Fruit fly (Drosophila melanogaster) whole organism, embryonic: ENCODE measurements around the gene CG34281.
A peak's percentile ranks its signal among the peaks of the same experiment; 100 is the strongest.

Source experiments
- C15 ChIP-seq: fragments of 200-800 bp; sonication (Bioruptor generic); IDR thresholded peaks from 3 replicates; pipeline ENCODE4 v1.3.6; 2022; ENCODE audit warnings: missing biosample characterization, missing genetic modification characterization
- CG10543 ChIP-seq: fragments of 200-800 bp; sonication (Bioruptor generic); optimal IDR thresholded peaks from 3 replicates; lab custom pipeline; 2017; ENCODE audit warnings: missing biosample characterization, mild to moderate bottlenecking, missing genetic modification characterization, moderate library complexity
- CG11456 ChIP-seq: fragments of 200-800 bp; sonication (Bioruptor generic); IDR thresholded peaks from 3 replicates; pipeline ENCODE4 v1.3.6; 2022; ENCODE audit warnings: missing biosample characterization, missing genetic modification characterization
- CG12299 ChIP-seq: fragments of 200-800 bp; sonication (Bioruptor generic); optimal IDR thresholded peaks from 2 replicates; lab custom pipeline; 2018; ENCODE audit warnings: missing biosample characterization, mild to moderate bottlenecking, missing genetic modification characterization
- CG12744 ChIP-seq: fragments of 200-800 bp; sonication (Bioruptor generic); optimal IDR thresholded peaks from 2 replicates; lab custom pipeline; 2016; ENCODE audit warnings: missing biosample characterization, missing genetic modification characterization
- CG13296 ChIP-seq: fragments of 200-800 bp; sonication (Bioruptor generic); optimal IDR thresholded peaks from 3 replicates; lab custom pipeline; 2018; ENCODE audit warnings: missing biosample characterization, mild to moderate bottlenecking, missing genetic modification characterization
- CG13424 ChIP-seq: fragments of 200-800 bp; sonication (Bioruptor generic); optimal IDR thresholded peaks from 2 replicates; lab custom pipeline; 2019; ENCODE audit warnings: missing biosample characterization, mild to moderate bottlenecking, missing genetic modification characterization, moderate library complexity
- CG16813 ChIP-seq: fragments of 200-800 bp; sonication (Bioruptor generic); IDR thresholded peaks from 3 replicates; pipeline ENCODE4 v1.3.6; 2022; ENCODE audit warnings: missing biosample characterization, missing genetic modification characterization; ENCODE audit not compliant: partially characterized antibody
- CG17328 ChIP-seq: fragments of 200-800 bp; sonication (Bioruptor generic); IDR thresholded peaks from 2 replicates; pipeline ENCODE4 v1.3.6; 2022; ENCODE audit warnings: missing biosample characterization, missing genetic modification characterization
- CG34376 ChIP-seq: fragments of 200-800 bp; sonication (Bioruptor generic); optimal IDR thresholded peaks from 2 replicates; lab custom pipeline; 2018; ENCODE audit warnings: missing biosample characterization, mild to moderate bottlenecking, missing genetic modification characterization
- CG3847 ChIP-seq: fragments of 200-800 bp; sonication (Bioruptor generic); IDR thresholded peaks from 2 replicates; pipeline ENCODE4 v1.3.6; 2022; ENCODE audit warnings: missing biosample characterization, missing genetic modification characterization
- CG5245 ChIP-seq: fragments of 200-800 bp; sonication (Bioruptor generic); optimal IDR thresholded peaks from 3 replicates; lab custom pipeline; 2016; ENCODE audit warnings: missing biosample characterization, missing genetic modification characterization
- CG6765 ChIP-seq: fragments of 200-800 bp; sonication (Bioruptor generic); optimal IDR thresholded peaks from 3 replicates; lab custom pipeline; 2017; ENCODE audit warnings: missing biosample characterization, mild to moderate bottlenecking, missing genetic modification characterization
- CG6791 ChIP-seq: fragments of 200-800 bp; sonication (Bioruptor generic); IDR thresholded peaks from 3 replicates; pipeline ENCODE4 v1.3.6; 2022; ENCODE audit warnings: missing biosample characterization, missing genetic modification characterization; ENCODE audit not compliant: partially characterized antibody
- CG9817 ChIP-seq: fragments of 200-800 bp; sonication (Bioruptor generic); optimal IDR thresholded peaks from 2 replicates; lab custom pipeline; 2018; ENCODE audit warnings: missing biosample characterization, mild to moderate bottlenecking, missing genetic modification characterization, moderate library complexity
- D19A ChIP-seq: fragments of 200-800 bp; optimal IDR thresholded peaks from 3 replicates; lab custom pipeline; 2019; ENCODE audit warnings: missing biosample characterization, mild to moderate bottlenecking, missing genetic modification characterization, moderate library complexity
- Dbx ChIP-seq: fragments of 200-800 bp; sonication (Bioruptor generic); IDR thresholded peaks from 3 replicates; pipeline ENCODE4 v1.3.6; 2022; ENCODE audit warnings: missing biosample characterization, missing genetic modification characterization
- Deaf1 ChIP-seq: fragments of 200-800 bp; optimal IDR thresholded peaks from 3 replicates; lab custom pipeline; 2019; ENCODE audit warnings: missing biosample characterization, mild to moderate bottlenecking, missing genetic modification characterization, moderate library complexity
- Dip2 ChIP-seq: fragments of 200-800 bp; sonication (Bioruptor generic); IDR thresholded peaks from 2 replicates; pipeline ENCODE4 v1.3.6; 2022; ENCODE audit warnings: missing biosample characterization, missing genetic modification characterization
- Doc3 ChIP-seq: fragments of 200-800 bp; sonication (Bioruptor generic); IDR thresholded peaks from 3 replicates; pipeline ENCODE4 v1.3.6; 2022; ENCODE audit warnings: missing biosample characterization, missing genetic modification characterization; ENCODE audit not compliant: partially characterized antibody
- E2f2 ChIP-seq: fragments of 200-800 bp; sonication (Bioruptor generic); IDR thresholded peaks from 2 replicates; pipeline ENCODE4 v1.3.6; 2022; ENCODE audit warnings: missing biosample characterization, missing genetic modification characterization
- Ets65A ChIP-seq: fragments of 200-800 bp; sonication (Bioruptor generic); peaks from one replicate; lab custom pipeline; 2016; ENCODE audit warnings: missing biosample characterization, missing genetic modification characterization
- Fer2 ChIP-seq: fragments of 200-800 bp; sonication (Bioruptor generic); optimal IDR thresholded peaks from 2 replicates; lab custom pipeline; 2018; ENCODE audit warnings: missing biosample characterization, mild to moderate bottlenecking, missing genetic modification characterization, moderate library complexity
- Hand ChIP-seq: fragments of 200-800 bp; sonication (Bioruptor generic); optimal IDR thresholded peaks from 2 replicates; lab custom pipeline; 2017; ENCODE audit warnings: mild to moderate bottlenecking, missing biosample characterization, missing genetic modification reagents, missing genetic modification characterization
- HmgZ ChIP-seq: fragments of 200-800 bp; sonication (Bioruptor generic); optimal IDR thresholded peaks from 2 replicates; lab custom pipeline; 2018; ENCODE audit warnings: missing biosample characterization, mild to moderate bottlenecking, missing genetic modification characterization
- Hr39 ChIP-seq: fragments of >200 bp; optimal IDR thresholded peaks from 2 replicates; lab custom pipeline; 2017
- Lpt ChIP-seq: fragments of >200 bp; optimal IDR thresholded peaks from 2 replicates; lab custom pipeline; 2018; ENCODE audit warnings: missing biosample characterization, missing genetic modification characterization
- NC2α ChIP-seq: fragments of 200-800 bp; sonication (Bioruptor generic); optimal IDR thresholded peaks from 2 replicates; lab custom pipeline; 2016; ENCODE audit warnings: missing biosample characterization, missing genetic modification characterization
- NK7.1 ChIP-seq: fragments of 200-800 bp; sonication (Bioruptor generic); optimal IDR thresholded peaks from 3 replicates; lab custom pipeline; 2016; ENCODE audit warnings: missing biosample characterization, missing genetic modification characterization
- Neu2 ChIP-seq: fragments of 200-800 bp; sonication (Bioruptor generic); optimal IDR thresholded peaks from 3 replicates; lab custom pipeline; 2016; ENCODE audit warnings: missing biosample characterization, missing genetic modification characterization, borderline replicate concordance
- Optix ChIP-seq: fragments of 200-800 bp; sonication (Bioruptor generic); IDR thresholded peaks from 3 replicates; pipeline ENCODE4 v1.3.6; 2022; ENCODE audit warnings: missing biosample characterization, missing genetic modification characterization
- Rfx ChIP-seq: fragments of 200-800 bp; sonication (Bioruptor generic); IDR thresholded peaks from 2 replicates; pipeline ENCODE4 v1.3.6; 2022; ENCODE audit warnings: missing biosample characterization, missing genetic modification characterization
- abd-A ChIP-seq: fragments of 200-800 bp; sonication (Bioruptor generic); optimal IDR thresholded peaks from 3 replicates; lab custom pipeline; 2019; ENCODE audit warnings: missing biosample characterization, mild to moderate bottlenecking, missing genetic modification characterization, moderate library complexity
- al ChIP-seq: fragments of 200-800 bp; sonication (Bioruptor generic); IDR thresholded peaks from 2 replicates; pipeline ENCODE4 v1.3.6; 2022; ENCODE audit warnings: missing biosample characterization, missing genetic modification characterization
- bab2 ChIP-seq: fragments of 200-800 bp; sonication (Bioruptor generic); optimal IDR thresholded peaks from 2 replicates; lab custom pipeline; 2016; ENCODE audit warnings: missing biosample characterization, missing genetic modification characterization
- ci ChIP-seq: fragments of 200-800 bp; sonication (Bioruptor generic); IDR thresholded peaks from 3 replicates; pipeline ENCODE4 v1.3.6; 2022; ENCODE audit warnings: missing biosample characterization, missing genetic modification characterization
- da ChIP-seq: fragments of 200-800 bp; sonication (Bioruptor generic); optimal IDR thresholded peaks from 2 replicates; lab custom pipeline; 2016; ENCODE audit warnings: missing biosample characterization, missing genetic modification characterization
- ems ChIP-seq: fragments of 200-800 bp; sonication (Bioruptor generic); optimal IDR thresholded peaks from 3 replicates; lab custom pipeline; 2016; ENCODE audit warnings: missing biosample characterization, missing genetic modification characterization
- exex ChIP-seq: fragments of 200-800 bp; sonication (Bioruptor generic); optimal IDR thresholded peaks from 4 replicates; lab custom pipeline; 2018; ENCODE audit warnings: missing biosample characterization, mild to moderate bottlenecking, missing genetic modification characterization, moderate library complexity
- fd64A ChIP-seq: fragments of 200-800 bp; sonication (Bioruptor generic); optimal IDR thresholded peaks from 3 replicates; lab custom pipeline; 2018; ENCODE audit warnings: missing biosample characterization, mild to moderate bottlenecking, missing genetic modification characterization
- gce ChIP-seq: fragments of 200-800 bp; sonication (Bioruptor generic); IDR thresholded peaks from 3 replicates; pipeline ENCODE4 v1.3.6; 2022; ENCODE audit warnings: missing biosample characterization, missing genetic modification characterization
- gcm2 ChIP-seq: fragments of 200-800 bp; sonication (Bioruptor generic); optimal IDR thresholded peaks from 2 replicates; lab custom pipeline; 2016; ENCODE audit warnings: missing biosample characterization, missing genetic modification characterization
- gfzf ChIP-seq: fragments of 200-800 bp; sonication (Bioruptor generic); optimal IDR thresholded peaks from 2 replicates; lab custom pipeline; 2016; ENCODE audit warnings: missing biosample characterization, mild to moderate bottlenecking, missing genetic modification characterization, moderate library complexity
- grau ChIP-seq: fragments of 200-800 bp; optimal IDR thresholded peaks from 3 replicates; lab custom pipeline; 2019; ENCODE audit warnings: missing biosample characterization, mild to moderate bottlenecking, missing genetic modification characterization, moderate library complexity
- lab ChIP-seq: fragments of 200-800 bp; sonication (Bioruptor generic); optimal IDR thresholded peaks from 3 replicates; lab custom pipeline; 2017; ENCODE audit warnings: missing biosample characterization, missing genetic modification characterization, mild to moderate bottlenecking, moderate library complexity, missing genetic modification reagents
- otp ChIP-seq: fragments of 200-800 bp; sonication (Bioruptor generic); IDR thresholded peaks from 3 replicates; pipeline ENCODE4, ENCODE4 v1.3.6; 2022; ENCODE audit warnings: missing biosample characterization, missing genetic modification characterization
- p53 ChIP-seq: fragments of 200-800 bp; sonication (Bioruptor generic); optimal IDR thresholded peaks from 2 replicates; lab custom pipeline; 2016; ENCODE audit warnings: missing biosample characterization, missing genetic modification characterization
- pnt ChIP-seq: fragments of 200-800 bp; sonication (Bioruptor generic); optimal IDR thresholded peaks from 3 replicates; lab custom pipeline; 2016; ENCODE audit warnings: missing biosample characterization, missing genetic modification characterization
- slbo ChIP-seq: fragments of 200-800 bp; sonication (Bioruptor generic); IDR thresholded peaks from 2 replicates; pipeline ENCODE4 v1.3.6; 2022; ENCODE audit warnings: missing biosample characterization, missing genetic modification characterization
- z ChIP-seq: fragments of 200-800 bp; sonication (Bioruptor generic); IDR thresholded peaks from 3 replicates; pipeline ENCODE4 v1.3.6; 2022; ENCODE audit warnings: missing biosample characterization, missing genetic modification characterization

Gene CG34281

dm6 chr3R:17604198-17604879, 8.3 kb upstream of the CG34281 start (continued):
- peak; percentile 29 for TF ChIP-seq gcm2 (GFP tag; lab: Kevin White, UChicago)
- peak; percentile 38 for TF ChIP-seq Deaf1 (tag; lab: Kevin White, UChicago)
- TF ChIP-seq Doc3 (GFP tag; lab: Robert Waterston, UW) = no peak
- TF ChIP-seq CG34376 = peak; percentile 16
- TF ChIP-seq D19A (tag; lab: Kevin White, UChicago) = peak; percentile 89
- no peak for TF ChIP-seq NK7.1 (GFP tag; lab: Kevin White, UChicago)
- no peak for TF ChIP-seq Neu2 (GFP tag; lab: Kevin White, UChicago)
- TF ChIP-seq NC2α (GFP tag; lab: Kevin White, UChicago) = no peak
- TF ChIP-seq exex = peak; percentile 32
- TF ChIP-seq p53 (GFP tag; lab: Kevin White, UChicago) = no peak
- TF ChIP-seq fd64A = peak; percentile 42
- TF ChIP-seq CG12299 = peak; percentile 85
- peak; percentile 24 for TF ChIP-seq ems (GFP tag; lab: Kevin White, UChicago)
- TF ChIP-seq abd-A (tag; lab: Kevin White, UChicago) = peak; percentile 66
- TF ChIP-seq grau (tag; lab: Kevin White, UChicago) = peak; percentile 89
- TF ChIP-seq C15 (GFP tag; lab: Robert Waterston, UW) = no peak
- TF ChIP-seq CG6765 (GFP tag; lab: Kevin White, UChicago) = peak; percentile 79
- 0 out of 3 replicates have a peak, but pooled peaks have one; percentile 19 for TF ChIP-seq otp (GFP tag; lab: Robert Waterston, UW)
- TF ChIP-seq Dbx (GFP tag; lab: Robert Waterston, UW) = no peak
- TF ChIP-seq Hand = peak; percentile 82
- peak; percentile 20 for TF ChIP-seq bab2 (GFP tag; lab: Kevin White, UChicago)
- peak; percentile 87 for TF ChIP-seq CG13296 (GFP tag; lab: Kevin White, UChicago)
- TF ChIP-seq Rfx (GFP tag; lab: Robert Waterston, UW) = peak; percentile 54
- no peak; the same call in 2 of the 3 replicates for TF ChIP-seq CG11456 (GFP tag; lab: Robert Waterston, UW)
- no peak; the same call in 2 of the 3 replicates for TF ChIP-seq Optix (GFP tag; lab: Robert Waterston, UW)
- no peak for TF ChIP-seq gce (GFP tag; lab: Robert Waterston, UW)
- peak; percentile 35 for TF ChIP-seq Fer2 (tag; lab: Kevin White, UChicago)
- 0 out of 3 replicates have a peak, but pooled peaks have one; percentile 16 for TF ChIP-seq CG16813 (GFP tag; lab: Robert Waterston, UW)
- no peak for TF ChIP-seq pnt
- TF ChIP-seq CG3847 (GFP tag; lab: Robert Waterston, UW) = peak; percentile 64
- TF ChIP-seq Lpt (GFP tag; lab: Kevin White, UChicago) = no peak
- TF ChIP-seq z (GFP tag; lab: Robert Waterston, UW) = no peak
- peak; percentile 23 for TF ChIP-seq CG10543 (GFP tag; lab: Kevin White, UChicago)
- TF ChIP-seq slbo (GFP tag; lab: Robert Waterston, UW) = peak; percentile 58
- TF ChIP-seq ci (GFP tag; lab: Robert Waterston, UW) = peak; percentile 17; the same call in 1 of the 3 replicates
- TF ChIP-seq lab = peak; percentile 84
- TF ChIP-seq al (GFP tag; lab: Robert Waterston, UW) = 0 out of 2 replicates have a peak, but pooled peaks have one; percentile 39
- TF ChIP-seq Hr39 = no peak
- no peak for TF ChIP-seq Dip2 (GFP tag; lab: Robert Waterston, UW)
- TF ChIP-seq E2f2 = peak; percentile 21; the same call in 1 of the 2 replicates
- TF ChIP-seq gfzf (GFP tag; lab: Kevin White, UChicago) = no peak
- TF ChIP-seq CG17328 (GFP tag; lab: Robert Waterston, UW) = peak; percentile 78
- TF ChIP-seq HmgZ = no peak
- no peak for TF ChIP-seq CG6791 (GFP tag; lab: Robert Waterston, UW)
- TF ChIP-seq da (GFP tag; lab: Kevin White, UChicago) = no peak
- no peak for TF ChIP-seq CG5245
- peak; percentile 65 for TF ChIP-seq Ets65A (GFP tag; lab: Kevin White, UChicago)
- no peak for TF ChIP-seq CG12744 (GFP tag; lab: Kevin White, UChicago)
- TF ChIP-seq CG13424 (tag; lab: Kevin White, UChicago) = peak; percentile 91
- peak; percentile 70 for TF ChIP-seq CG9817 (tag; lab: Kevin White, UChicago)
